Worm (Caenorhabditis elegans) whole organism, L4 larva: Measurements from ENCODE around the gene fpn-1.2.
A peak's percentile ranks its signal among the peaks of the same experiment; 100 is the strongest.

Source experiments
- D1046.2 ChIP-seq: fragments of 200-800 bp; sonication (Bioruptor generic); IDR thresholded peaks from 2 replicates; pipeline ENCODE4 v1.3.6; 2022; ENCODE audit warnings: missing genetic modification characterization, missing compliant biosample characterization
- F10B5.3 ChIP-seq: sonication (generic microtip); optimal IDR thresholded peaks from 2 replicates; lab custom pipeline; 2016; ENCODE audit warnings: mild to moderate bottlenecking, missing genetic modification characterization, missing compliant biosample characterization
- F37D6.2 ChIP-seq: sonication (generic microtip); optimal IDR thresholded peaks from 2 replicates; lab custom pipeline; 2016; ENCODE audit warnings: mild to moderate bottlenecking, missing genetic modification characterization, missing compliant biosample characterization
- T20F7.1 ChIP-seq: fragments of 200-800 bp; sonication (Bioruptor generic); optimal IDR thresholded peaks from 2 replicates; lab custom pipeline; 2018; ENCODE audit warnings: mild to moderate bottlenecking, missing genetic modification characterization, missing compliant biosample characterization
- Y75B8A.6 ChIP-seq: fragments of 200-800 bp; sonication (Bioruptor generic); IDR thresholded peaks from 2 replicates; pipeline ENCODE4 v1.3.6; 2022; ENCODE audit warnings: missing genetic modification reagents, missing genetic modification characterization, missing compliant biosample characterization
- ceh-32 ChIP-seq: sonication (generic microtip); optimal IDR thresholded peaks from 2 replicates; lab custom pipeline; 2016; ENCODE audit warnings: mild to moderate bottlenecking, missing genetic modification characterization, missing compliant biosample characterization; ENCODE audit not compliant: poor library complexity
- ces-1 ChIP-seq: fragments of 150-350 bp; sonication (generic microtip); optimal IDR thresholded peaks from 4 replicates; lab custom pipeline; 2014; ENCODE audit warnings: missing biosample characterization, missing genetic modification reagents, missing genetic modification characterization
- ctbp-1 ChIP-seq: fragments of 200-800 bp; sonication (Bioruptor generic); IDR thresholded peaks from 2 replicates; pipeline ENCODE4 v1.3.6; 2022; ENCODE audit warnings: missing genetic modification reagents, missing genetic modification characterization, missing compliant biosample characterization
- daf-16 ChIP-seq, 3 experiments: sonication (generic microtip); optimal IDR thresholded peaks; 2 replicates each; lab custom pipeline; 2016 to 2017; ENCODE audit warnings: missing genetic modification characterization in 3 of 3, missing genetic modification reagents in 3 of 3, mild to moderate bottlenecking in 2 of 3, missing compliant biosample characterization in 2 of 3, missing biosample characterization in 1 of 3, moderate library complexity in 1 of 3
- daf-19 ChIP-seq: fragments of 200-800 bp; sonication (Bioruptor generic); conservative IDR thresholded peaks from 2 replicates; pipeline ENCODE4 v1.3.6; 2022; ENCODE audit warnings: missing genetic modification characterization, missing compliant biosample characterization
- daf-8 ChIP-seq: fragments of 200-800 bp; sonication (Bioruptor generic); IDR thresholded peaks from 2 replicates; pipeline ENCODE4 v1.3.6; 2022; ENCODE audit warnings: missing genetic modification characterization, missing compliant biosample characterization
- dmd-6 ChIP-seq: fragments of 200-800 bp; sonication (Bioruptor generic); IDR thresholded peaks from 2 replicates; pipeline ENCODE4 v1.3.6; 2022; ENCODE audit warnings: missing genetic modification reagents, missing genetic modification characterization, missing compliant biosample characterization
- dpl-1 ChIP-seq: fragments of 150-350 bp; optimal IDR thresholded peaks from 2 replicates; lab custom pipeline; 2014; ENCODE audit warnings: missing biosample characterization, missing genetic modification reagents, missing genetic modification characterization
- dve-1 ChIP-seq: sonication (generic microtip); optimal IDR thresholded peaks from 2 replicates; lab custom pipeline; 2017; ENCODE audit warnings: antibody characterized with exemption, mild to moderate bottlenecking, missing genetic modification characterization, missing compliant biosample characterization; ENCODE audit not compliant: insufficient read depth
- egl-43 ChIP-seq: fragments of 200-800 bp; sonication (Bioruptor generic); IDR thresholded peaks from 2 replicates; pipeline ENCODE4 v1.3.6; 2022; ENCODE audit warnings: missing genetic modification reagents, missing genetic modification characterization, missing compliant biosample characterization
- fkh-10 ChIP-seq: fragments of 150-350 bp; optimal IDR thresholded peaks from 2 replicates; lab custom pipeline; 2014; ENCODE audit warnings: missing biosample characterization, missing genetic modification reagents, missing genetic modification characterization
- hlh-11 ChIP-seq: fragments of 200-800 bp; sonication (Bioruptor generic); optimal IDR thresholded peaks from 2 replicates; lab custom pipeline; 2018; ENCODE audit warnings: mild to moderate bottlenecking, missing genetic modification characterization, missing compliant biosample characterization
- hlh-30 ChIP-seq: sonication (generic microtip); optimal IDR thresholded peaks from 2 replicates; lab custom pipeline; 2017; ENCODE audit warnings: antibody characterized with exemption, mild to moderate bottlenecking, missing genetic modification characterization, missing compliant biosample characterization; ENCODE audit not compliant: insufficient read depth
- lim-7 ChIP-seq: fragments of 200-800 bp; sonication (Bioruptor generic); IDR thresholded peaks from 2 replicates; pipeline ENCODE4 v1.3.6; 2022; ENCODE audit warnings: missing genetic modification characterization, missing compliant biosample characterization
- lin-29 ChIP-seq: fragments of 200-800 bp; sonication (Bioruptor generic); IDR thresholded peaks from 2 replicates; pipeline ENCODE4 v1.3.6; 2022; ENCODE audit warnings: missing genetic modification reagents, missing genetic modification characterization, missing compliant biosample characterization
- lsy-2 ChIP-seq, 2 experiments: fragments of 150-350 bp in 1 of 2; sonication (generic microtip) in 1 of 2; optimal IDR thresholded peaks; 2 replicates each; lab custom pipeline; 2014 to 2017; ENCODE audit warnings: missing biosample characterization in 2 of 2, missing genetic modification characterization in 2 of 2
- madf-9 ChIP-seq: fragments of 200-800 bp; sonication (Bioruptor generic); conservative IDR thresholded peaks from 2 replicates; pipeline ENCODE4 v1.3.6; 2022; ENCODE audit warnings: missing genetic modification reagents, missing genetic modification characterization, missing compliant biosample characterization
- mdl-1 ChIP-seq, 2 experiments: fragments of 150-350 bp in 1 of 2; sonication (generic microtip) in 1 of 2; optimal IDR thresholded peaks; 2 replicates each; lab custom pipeline; 2014 to 2017; ENCODE audit warnings: missing biosample characterization in 2 of 2, missing genetic modification characterization in 2 of 2
- mep-1 ChIP-seq: fragments of 150-350 bp; sonication (generic microtip); optimal IDR thresholded peaks from 3 replicates; lab custom pipeline; 2014; ENCODE audit warnings: missing biosample characterization, missing genetic modification characterization
- mes-2 ChIP-seq: sonication (generic microtip); optimal IDR thresholded peaks from 2 replicates; lab custom pipeline; 2016; ENCODE audit warnings: missing genotype, mild to moderate bottlenecking, missing genetic modification characterization, missing compliant biosample characterization; ENCODE audit not compliant: poor library complexity, severe bottlenecking
- mxl-3 ChIP-seq: fragments of 200-800 bp; sonication (Bioruptor generic); optimal IDR thresholded peaks from 2 replicates; lab custom pipeline; 2018; ENCODE audit warnings: mild to moderate bottlenecking, missing genetic modification characterization, missing compliant biosample characterization
- nhr-102 ChIP-seq: sonication (generic microtip); optimal IDR thresholded peaks from 2 replicates; lab custom pipeline; 2016; ENCODE audit warnings: mild to moderate bottlenecking, missing genetic modification characterization, moderate library complexity, missing compliant biosample characterization
- nhr-11 ChIP-seq: fragments of 150-350 bp; optimal IDR thresholded peaks from 2 replicates; lab custom pipeline; 2014; ENCODE audit warnings: missing biosample characterization, missing genetic modification characterization
- nhr-111 ChIP-seq: fragments of 200-800 bp; sonication (Bioruptor generic); optimal IDR thresholded peaks from 2 replicates; lab custom pipeline; 2018; ENCODE audit warnings: mild to moderate bottlenecking, missing genetic modification characterization, missing compliant biosample characterization
- nhr-237 ChIP-seq: sonication (generic microtip); optimal IDR thresholded peaks from 2 replicates; lab custom pipeline; 2017; ENCODE audit warnings: missing biosample characterization, missing genetic modification characterization
- nhr-28 ChIP-seq: fragments of 150-350 bp; optimal IDR thresholded peaks from 2 replicates; lab custom pipeline; 2014; ENCODE audit warnings: missing biosample characterization, missing genetic modification characterization
- nhr-76 ChIP-seq: fragments of 150-350 bp; optimal IDR thresholded peaks from 2 replicates; lab custom pipeline; 2014; ENCODE audit warnings: missing biosample characterization, missing genetic modification characterization
- rbr-2 ChIP-seq: sonication (generic microtip); optimal IDR thresholded peaks from 2 replicates; lab custom pipeline; 2016; ENCODE audit warnings: missing genotype, missing genetic modification characterization, missing compliant biosample characterization
- set-16 ChIP-seq: fragments of 200-800 bp; sonication (Bioruptor generic); IDR thresholded peaks from 2 replicates; pipeline ENCODE4 v1.3.6; 2022; ENCODE audit warnings: missing genetic modification reagents, missing genetic modification characterization, missing compliant biosample characterization
- spr-1 ChIP-seq: sonication (generic microtip); optimal IDR thresholded peaks from 2 replicates; lab custom pipeline; 2016; ENCODE audit warnings: mild to moderate bottlenecking, missing genetic modification characterization, missing compliant biosample characterization
- spr-3 ChIP-seq: fragments of 200-800 bp; sonication (Bioruptor generic); optimal IDR thresholded peaks from 2 replicates; lab custom pipeline; 2018; ENCODE audit warnings: mild to moderate bottlenecking, missing genetic modification characterization, missing compliant biosample characterization
- unc-130 ChIP-seq: sonication (generic microtip); optimal IDR thresholded peaks from 2 replicates; lab custom pipeline; 2016; ENCODE audit warnings: missing genetic modification reagents, missing genetic modification characterization, missing compliant biosample characterization
- unc-62 ChIP-seq, 3 experiments: fragments of 150-350 bp in 1 of 3; sonication (generic microtip); optimal IDR thresholded peaks in 2 of 3; peaks in 1 of 3; 1 replicate in 1 of 3; 2 replicates in 2 of 3; lab custom pipeline; 2014 to 2017; ENCODE audit warnings: missing biosample characterization in 3 of 3, missing genetic modification characterization in 3 of 3, missing genetic modification reagents in 3 of 3, missing genotype in 1 of 3
- vab-7 ChIP-seq: fragments of 200-800 bp; sonication (Bioruptor generic); IDR thresholded peaks from 2 replicates; pipeline ENCODE4 v1.3.6; 2022; ENCODE audit warnings: missing genetic modification reagents, missing genetic modification characterization, missing compliant biosample characterization
- zip-11 ChIP-seq: fragments of 200-800 bp; sonication (Bioruptor generic); IDR thresholded peaks from 2 replicates; pipeline ENCODE4 v1.3.6; 2022; ENCODE audit warnings: missing genetic modification characterization, missing compliant biosample characterization
- zip-2 ChIP-seq: fragments of 150-350 bp; optimal IDR thresholded peaks from 2 replicates; lab custom pipeline; 2014; ENCODE audit warnings: missing biosample characterization, missing genetic modification characterization
- ztf-11 ChIP-seq: fragments of 150-350 bp; optimal IDR thresholded peaks from 2 replicates; lab custom pipeline; 2014; ENCODE audit warnings: missing biosample characterization, missing genetic modification characterization
- ztf-7 ChIP-seq: fragments of 150-350 bp; optimal IDR thresholded peaks from 2 replicates; lab custom pipeline; 2014; ENCODE audit warnings: missing biosample characterization, missing genetic modification characterization

fpn-1.2 gene

ce11 chrV:1472569-1472968 lies 8.1 kb upstream of the fpn-1.2 start (continued):
- no peak for TF ChIP-seq spr-3 (GFP tag; lab: Kevin White, UChicago)
- no peak for TF ChIP-seq ces-1
- TF ChIP-seq mxl-3: peak; percentile 43
- no peak for TF ChIP-seq spr-1 (tag; lab: Kevin White, UChicago)
- TF ChIP-seq mes-2 (tag; lab: Kevin White, UChicago): peak; percentile 17
- no peak for TF ChIP-seq T20F7.1 (GFP tag; lab: Kevin White, UChicago)
- no peak for TF ChIP-seq egl-43 (GFP tag; lab: Robert Waterston, UW)

ce11 chrV:1471977-1472376 lies 7.5 kb upstream of the fpn-1.2 start:
- TF ChIP-seq nhr-111 (GFP tag; lab: Kevin White, UChicago): no peak
- TF ChIP-seq madf-9: peak; percentile 34; the same call in 1 of the 2 replicates
- TF ChIP-seq ctbp-1: 0 out of 2 replicates have a peak, but pooled peaks have one; percentile 13
- peak; percentile 34 for TF ChIP-seq mes-2 (tag; lab: Kevin White, UChicago)
- TF ChIP-seq D1046.2 (GFP tag; lab: Robert Waterston, UW): 0 out of 2 replicates have a peak, but pooled peaks have one; percentile 28
- TF ChIP-seq set-16: peak; percentile 46; the same call in 1 of the 2 replicates
- TF ChIP-seq lin-29: no peak

- TF ChIP-seq dpl-1 (peak; percentile 87), zip-2 (tag; lab: Kevin White, UChicago) (no peak), lim-7 (GFP tag; lab: Robert Waterston, UW) (0 out of 2 replicates have a peak, but pooled peaks have one; percentile 41), Y75B8A.6 (no peak), mes-2 (tag; lab: Kevin White, UChicago) (peak; percentile 77), vab-7 (GFP tag; lab: Robert Waterston, UW) (peak; percentile 52; the same call in 1 of the 2 replicates), ztf-11 (no peak), madf-9 (no peak), mdl-1 (tag; optimal IDR thresholded peaks at IDR 0.05; lab: Kevin White, UChicago) (peak in 1 of 2 experiments; percentile 31), nhr-237 (tag; lab: Kevin White, UChicago) (no peak), ceh-32 (tag; lab: Kevin White, UChicago) (no peak), fkh-10 (peak; percentile 62), nhr-11 (tag; lab: Kevin White, UChicago) (peak; percentile 17), dmd-6 (GFP tag; lab: Robert Waterston, UW) (peak; percentile 52), hlh-11 (peak; percentile 7), unc-130 (GFP tag; lab: Kevin White, UChicago) (peak; percentile 47), dve-1 (tag; lab: Kevin White, UChicago) (peak; percentile 85), unc-62 (GFP tag; optimal IDR thresholded peaks at IDR 0.05 in 1 of 2; lab: Kevin White, UChicago) (peak in 1 of 2 experiments; percentile 9), unc-62 (tag; optimal IDR thresholded peaks at IDR 0.05; lab: Kevin White, UChicago) (no peak), ces-1 (no peak), nhr-76 (tag; lab: Kevin White, UChicago) (no peak), daf-19 (no peak), nhr-102 (no peak), daf-16 (GFP tag; optimal IDR thresholded peaks at IDR 0.05; lab: Kevin White, UChicago) (no peak), daf-16 (tag; optimal IDR thresholded peaks at IDR 0.05; lab: Kevin White, UChicago) (peak; percentile 61), mep-1 (tag; lab: Kevin White, UChicago) (peak; percentile 75), T20F7.1 (GFP tag; lab: Kevin White, UChicago) (no peak), F10B5.3 (tag; lab: Kevin White, UChicago) (no peak), daf-8 (GFP tag; lab: Robert Waterston, UW) (no peak), zip-11 (no peak), lsy-2 (tag; optimal IDR thresholded peaks at IDR 0.05; lab: Kevin White, UChicago) (peak in 1 of 2 experiments; percentile 84), rbr-2 (tag; lab: Kevin White, UChicago) (peak; percentile 7), nhr-28 (tag; lab: Kevin White, UChicago) (peak; percentile 51), hlh-30 (peak; percentile 17), F37D6.2 (peak; percentile 18), ztf-7 (tag; lab: Kevin White, UChicago) (no peak)
Measured at ce11 chrV:1471078-1471969, 6.8 kb upstream of the fpn-1.2 start.
